Fruit fly (Drosophila melanogaster) Kc167 (cell line): ENCODE measurements around the gene CG2003.

Experiments
- Myc ChIP-seq: fragments of >200 bp; optimal IDR thresholded peaks from 2 replicates; lab custom pipeline; 2017; ENCODE audit warnings: missing external identifiers
- Sin3A ChIP-seq: fragments of >200 bp; optimal IDR thresholded peaks from 2 replicates; lab custom pipeline; 2018; ENCODE audit warnings: missing external identifiers
- h ChIP-seq: fragments of >200 bp; optimal IDR thresholded peaks from 3 replicates; lab custom pipeline; 2018; ENCODE audit warnings: missing external identifiers
- insv ChIP-seq: fragments of >200 bp; optimal IDR thresholded peaks from 3 replicates; lab custom pipeline; 2018; ENCODE audit warnings: missing external identifiers
- psq ChIP-seq: fragments of >200 bp; optimal IDR thresholded peaks from 2 replicates; lab custom pipeline; 2017; ENCODE audit warnings: missing external identifiers
- ttk ChIP-seq: sonication (Bioruptor generic); optimal IDR thresholded peaks from 2 replicates; lab custom pipeline; 2017; ENCODE audit warnings: missing external identifiers

CG2003 gene

dm6 chr3R:31977548-31978133, at the start of gene CG2003:
Gene CG2003, plus strand, starts transcription at chr3R:31978121.
- TF ChIP-seq ttk (lab: Kevin White, UChicago) (no peak), psq (lab: Kevin White, UChicago) (no peak), insv (lab: Kevin White, UChicago) (no peak), Myc (lab: Kevin White, UChicago) (no peak), Sin3A (no peak), h (lab: Kevin White, UChicago) (no peak)

dm6 chr3R:31928439-31928838, 49.5 kb upstream of the CG2003 start:
- TF ChIP-seq insv (lab: Kevin White, UChicago) = no peak
- TF ChIP-seq ttk (lab: Kevin White, UChicago) = no peak
- TF ChIP-seq Sin3A = no peak
- TF ChIP-seq h (lab: Kevin White, UChicago) = no peak
- TF ChIP-seq Myc (lab: Kevin White, UChicago) = no peak

- TF ChIP-seq insv (lab: Kevin White, UChicago) = no peak
- TF ChIP-seq Myc (lab: Kevin White, UChicago) = no peak
- TF ChIP-seq psq (lab: Kevin White, UChicago) = no peak
- no peak for TF ChIP-seq Sin3A
- no peak for TF ChIP-seq h (lab: Kevin White, UChicago)
- TF ChIP-seq ttk (lab: Kevin White, UChicago) = no peak
Measured at dm6 chr3R:31936003-31936496, 41.9 kb upstream of the CG2003 start.

- TF ChIP-seq Sin3A (no peak), Myc (lab: Kevin White, UChicago) (no peak), psq (lab: Kevin White, UChicago) (no peak), h (lab: Kevin White, UChicago) (no peak), insv (lab: Kevin White, UChicago) (no peak), ttk (lab: Kevin White, UChicago) (no peak)
Measured at dm6 chr3R:31937143-31937765, 40.7 kb upstream of the CG2003 start.

- TF ChIP-seq h (lab: Kevin White, UChicago) (no peak), insv (lab: Kevin White, UChicago) (no peak), Myc (lab: Kevin White, UChicago) (no peak), psq (lab: Kevin White, UChicago) (no peak), Sin3A (no peak), ttk (lab: Kevin White, UChicago) (no peak)
Measured at dm6 chr3R:31937874-31938617, 39.9 kb upstream of the CG2003 start.

dm6 chr3R:31939619-31940018, 38.3 kb upstream of the CG2003 start:
- no peak for TF ChIP-seq psq (lab: Kevin White, UChicago)
- TF ChIP-seq Myc (lab: Kevin White, UChicago) = no peak
- no peak for TF ChIP-seq Sin3A
- no peak for TF ChIP-seq h (lab: Kevin White, UChicago)
- TF ChIP-seq ttk (lab: Kevin White, UChicago) = no peak

- TF ChIP-seq ttk (lab: Kevin White, UChicago) = no peak
Measured at dm6 chr3R:31940140-31940539, 37.8 kb upstream of the CG2003 start.

dm6 chr3R:31941580-31941979, 36.3 kb upstream of the CG2003 start:
- TF ChIP-seq psq (lab: Kevin White, UChicago) (no peak), Sin3A (no peak), ttk (lab: Kevin White, UChicago) (no peak), Myc (lab: Kevin White, UChicago) (no peak), insv (lab: Kevin White, UChicago) (no peak), h (lab: Kevin White, UChicago) (no peak)

dm6 chr3R:31943720-31944586, 34.0 kb upstream of the CG2003 start:
- TF ChIP-seq Myc (lab: Kevin White, UChicago) = no peak
- TF ChIP-seq Sin3A = no peak
- no peak for TF ChIP-seq insv (lab: Kevin White, UChicago)
- TF ChIP-seq h (lab: Kevin White, UChicago) = no peak
- TF ChIP-seq ttk (lab: Kevin White, UChicago) = no peak
- no peak for TF ChIP-seq psq (lab: Kevin White, UChicago)

dm6 chr3R:31945684-31946083, 32.2 kb upstream of the CG2003 start:
- TF ChIP-seq h (lab: Kevin White, UChicago) = no peak
- no peak for TF ChIP-seq insv (lab: Kevin White, UChicago)
- no peak for TF ChIP-seq Myc (lab: Kevin White, UChicago)
- TF ChIP-seq psq (lab: Kevin White, UChicago) = no peak
- no peak for TF ChIP-seq Sin3A
- no peak for TF ChIP-seq ttk (lab: Kevin White, UChicago)

dm6 chr3R:31949433-31949832, 28.5 kb upstream of the CG2003 start:
- TF ChIP-seq h (lab: Kevin White, UChicago) = no peak
- TF ChIP-seq ttk (lab: Kevin White, UChicago) = no peak
- TF ChIP-seq insv (lab: Kevin White, UChicago) = no peak
- no peak for TF ChIP-seq Sin3A
- TF ChIP-seq Myc (lab: Kevin White, UChicago) = no peak
- TF ChIP-seq psq (lab: Kevin White, UChicago) = no peak
